Worm (Caenorhabditis elegans) whole organism, midembryonic: ENCODE results near the gene sri-48.

Experiments
- T22C8.4 ChIP-seq: fragments of 200-800 bp; sonication (Bioruptor generic); IDR thresholded peaks from 2 replicates; pipeline ENCODE4 v1.3.6; 2022; ENCODE audit warnings: missing genetic modification characterization, missing compliant biosample characterization
- cog-1 ChIP-seq: sonication (generic microtip); optimal IDR thresholded peaks from 2 replicates; lab custom pipeline; 2016; ENCODE audit warnings: missing genetic modification characterization, missing compliant biosample characterization
- klf-2 ChIP-seq: fragments of 200-800 bp; sonication (Bioruptor generic); conservative IDR thresholded peaks from 2 replicates; pipeline ENCODE4 v1.3.6; 2022; ENCODE audit warnings: missing genetic modification reagents, missing genetic modification characterization, missing compliant biosample characterization
- med-1 ChIP-seq: sonication (generic microtip); optimal IDR thresholded peaks from 2 replicates; lab custom pipeline; 2017; ENCODE audit warnings: missing genetic modification characterization, mild to moderate bottlenecking, missing compliant biosample characterization, antibody characterized with exemption, missing genetic modification reagents; ENCODE audit not compliant: insufficient read depth
- tab-1 ChIP-seq: fragments of 200-800 bp; sonication (Bioruptor generic); IDR thresholded peaks from 2 replicates; pipeline ENCODE4 v1.3.6; 2022; ENCODE audit warnings: missing genetic modification characterization, missing compliant biosample characterization
- ztf-23 ChIP-seq: fragments of 200-800 bp; sonication (Bioruptor generic); IDR thresholded peaks from 2 replicates; pipeline ENCODE4 v1.3.6; 2022; ENCODE audit warnings: missing genetic modification reagents, missing genetic modification characterization, missing compliant biosample characterization
- ztf-29 ChIP-seq: fragments of 200-800 bp; sonication (Bioruptor generic); IDR thresholded peaks from 2 replicates; pipeline ENCODE4 v1.3.6; 2022; ENCODE audit warnings: missing genetic modification reagents, missing genetic modification characterization, missing compliant biosample characterization

- TF ChIP-seq ztf-23 (GFP tag; lab: Robert Waterston, UW) = no peak
- TF ChIP-seq med-1 = no peak
- no peak for TF ChIP-seq T22C8.4
- TF ChIP-seq ztf-29 = no peak
- no peak for TF ChIP-seq cog-1
- no peak for TF ChIP-seq klf-2 (GFP tag; lab: Robert Waterston, UW)
- TF ChIP-seq tab-1 (GFP tag; lab: Robert Waterston, UW) = no peak
Measured at ce11 chrII:3156749-3157148, 44.4 kb downstream of the sri-48 start, which contains the start of gene sri-33.
